Worm (Caenorhabditis elegans) whole organism, L3 larva: Measurements from ENCODE around the gene srx-56.

ENCODE experiments used
- lin-15B ChIP-seq: fragments of 150-350 bp; optimal IDR thresholded peaks from 2 replicates; lab custom pipeline; 2014; ENCODE audit warnings: missing biosample characterization, missing genetic modification characterization
- nhr-23 ChIP-seq: fragments of 150-350 bp; optimal IDR thresholded peaks from 2 replicates; lab custom pipeline; 2014; ENCODE audit warnings: missing biosample characterization, missing genetic modification reagents, missing genetic modification characterization
- snpc-4 ChIP-seq: fragments of 150-350 bp; optimal IDR thresholded peaks from 2 replicates; lab custom pipeline; 2014; ENCODE audit warnings: missing biosample characterization, missing genetic modification characterization
- unc-62 ChIP-seq: fragments of 150-350 bp; sonication (generic microtip); optimal IDR thresholded peaks from 4 replicates; lab custom pipeline; 2014; ENCODE audit warnings: missing biosample characterization, missing genetic modification reagents, missing genetic modification characterization

DNA sequence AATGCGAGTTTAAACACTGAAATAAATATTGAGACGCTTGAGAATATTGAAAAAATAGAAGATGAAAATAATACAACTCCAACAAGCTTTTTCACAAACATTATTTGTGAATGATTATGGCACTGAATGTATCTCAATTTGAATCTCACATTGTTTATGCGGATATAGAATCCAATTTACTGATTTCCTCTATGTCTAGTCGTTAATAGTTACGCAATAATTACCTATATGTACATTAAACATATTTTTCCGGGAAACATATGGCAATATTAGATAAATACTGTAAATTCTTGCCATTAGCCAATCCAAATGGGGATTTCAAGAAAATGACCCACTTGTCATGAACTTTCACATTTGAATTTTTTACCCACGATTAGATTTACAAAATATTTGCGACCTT lies 21.2 kb downstream of the srx-56 start, which contains the start of gene srx-9:
- TF ChIP-seq nhr-23 (tag; lab: Kevin White, UChicago) (no peak), lin-15B (tag; lab: Kevin White, UChicago) (no peak), unc-62 (GFP tag; lab: Kevin White, UChicago) (no peak), snpc-4 (tag; lab: Kevin White, UChicago) (no peak)
